Worm (Caenorhabditis elegans) whole organism, L1 larva: ENCODE data around the gene ZK622.5.

Source experiments
- C04F5.9 ChIP-seq: sonication (generic microtip); optimal IDR thresholded peaks from 2 replicates; lab custom pipeline; 2016; ENCODE audit warnings: missing genetic modification characterization, missing compliant biosample characterization
- C16A3.4 ChIP-seq: fragments of 150-350 bp; optimal IDR thresholded peaks from 2 replicates; lab custom pipeline; 2014; ENCODE audit warnings: missing biosample characterization, missing genetic modification characterization
- F16B12.6 ChIP-seq: fragments of 150-350 bp; optimal IDR thresholded peaks from 2 replicates; lab custom pipeline; 2014; ENCODE audit warnings: missing biosample characterization, missing genetic modification characterization
- alr-1 ChIP-seq: fragments of 200-800 bp; sonication (Bioruptor generic); optimal IDR thresholded peaks from 2 replicates; lab custom pipeline; 2018; ENCODE audit warnings: borderline replicate concordance, mild to moderate bottlenecking, missing genetic modification characterization, missing compliant biosample characterization
- aly-2 ChIP-seq: fragments of 150-350 bp; optimal IDR thresholded peaks from 2 replicates; lab custom pipeline; 2014; ENCODE audit warnings: missing biosample characterization, missing genetic modification characterization
- blmp-1 ChIP-seq: fragments of 150-350 bp; optimal IDR thresholded peaks from 2 replicates; lab custom pipeline; 2014; ENCODE audit warnings: missing biosample characterization, missing genetic modification characterization
- ceh-88 ChIP-seq: fragments of 200-800 bp; sonication (Bioruptor generic); IDR thresholded peaks from 2 replicates; pipeline ENCODE4 v1.3.6; 2022; ENCODE audit warnings: missing genetic modification characterization, missing compliant biosample characterization
- ceh-90 ChIP-seq: sonication (generic microtip); optimal IDR thresholded peaks from 2 replicates; lab custom pipeline; 2016; ENCODE audit warnings: missing genetic modification characterization, missing compliant biosample characterization
- dsc-1 ChIP-seq: sonication (generic microtip); optimal IDR thresholded peaks from 2 replicates; lab custom pipeline; 2016; ENCODE audit warnings: mild to moderate bottlenecking, missing genetic modification characterization, missing compliant biosample characterization
- efl-1 ChIP-seq, 4 experiments: fragments of 150-350 bp; optimal IDR thresholded peaks in 3 of 4; peaks in 1 of 4; 1 replicate in 1 of 4; 2 replicates in 3 of 4; lab custom pipeline; 2014; ENCODE audit warnings: missing biosample characterization in 2 of 4, missing genetic modification characterization in 2 of 4, missing genetic modification reagents in 2 of 4
- efl-3 ChIP-seq: fragments of 200-800 bp; sonication (Bioruptor generic); optimal IDR thresholded peaks from 2 replicates; lab custom pipeline; 2018; ENCODE audit warnings: mild to moderate bottlenecking, missing genetic modification characterization, missing compliant biosample characterization
- egl-13 ChIP-seq: sonication (generic microtip); optimal IDR thresholded peaks from 2 replicates; lab custom pipeline; 2016; ENCODE audit warnings: missing genotype, missing genetic modification reagents, missing genetic modification characterization, missing compliant biosample characterization
- elt-2 ChIP-seq: sonication (generic microtip); optimal IDR thresholded peaks from 2 replicates; lab custom pipeline; 2016; ENCODE audit warnings: missing genetic modification characterization, mild to moderate bottlenecking, inconsistent platforms, missing compliant biosample characterization, missing genetic modification reagents
- fkh-4 ChIP-seq: sonication (generic microtip); optimal IDR thresholded peaks from 2 replicates; lab custom pipeline; 2016; ENCODE audit warnings: missing compliant biosample characterization, missing genetic modification characterization, borderline replicate concordance
- fkh-8 ChIP-seq: sonication (generic microtip); optimal IDR thresholded peaks from 2 replicates; lab custom pipeline; 2016; ENCODE audit warnings: mild to moderate bottlenecking, missing genetic modification characterization, missing compliant biosample characterization
- fos-1 ChIP-seq: fragments of 150-350 bp; optimal IDR thresholded peaks from 2 replicates; lab custom pipeline; 2014; ENCODE audit warnings: missing biosample characterization, missing genetic modification characterization
- hlh-17 ChIP-seq: fragments of 200-800 bp; sonication (Bioruptor generic); optimal IDR thresholded peaks from 2 replicates; lab custom pipeline; 2018; ENCODE audit warnings: missing genetic modification characterization, mild to moderate bottlenecking, missing compliant biosample characterization, moderate library complexity, borderline replicate concordance
- hpl-2 ChIP-seq: fragments of 150-350 bp; optimal IDR thresholded peaks from 2 replicates; lab custom pipeline; 2014; ENCODE audit warnings: missing biosample characterization, missing genetic modification reagents, missing genetic modification characterization
- irx-1 ChIP-seq: sonication (generic microtip); optimal IDR thresholded peaks from 2 replicates; lab custom pipeline; 2016; ENCODE audit warnings: missing genetic modification characterization, missing compliant biosample characterization
- jun-1 ChIP-seq: fragments of 150-350 bp; optimal IDR thresholded peaks from 2 replicates; lab custom pipeline; 2014; ENCODE audit warnings: missing biosample characterization, missing genetic modification reagents, missing genetic modification characterization
- lin-13 ChIP-seq: fragments of 150-350 bp; optimal IDR thresholded peaks from 2 replicates; lab custom pipeline; 2014; ENCODE audit warnings: missing biosample characterization, missing genetic modification reagents, missing genetic modification characterization
- lin-14 ChIP-seq: fragments of 200-800 bp; sonication (Bioruptor generic); optimal IDR thresholded peaks from 2 replicates; lab custom pipeline; 2018; ENCODE audit warnings: mild to moderate bottlenecking, missing genetic modification characterization, moderate library complexity, missing compliant biosample characterization
- lsy-2 ChIP-seq, 2 experiments: fragments of 150-350 bp; optimal IDR thresholded peaks; 2 replicates each; lab custom pipeline; 2014; ENCODE audit warnings: missing biosample characterization in 2 of 2, missing genetic modification characterization in 2 of 2
- mdl-1 ChIP-seq, 2 experiments: fragments of 150-350 bp; optimal IDR thresholded peaks; 2 replicates each; lab custom pipeline; 2014 to 2017; ENCODE audit warnings: missing biosample characterization in 2 of 2, missing genetic modification characterization in 2 of 2, inconsistent platforms in 1 of 2
- mef-2 ChIP-seq: fragments of 150-350 bp; optimal IDR thresholded peaks from 2 replicates; lab custom pipeline; 2014; ENCODE audit warnings: missing biosample characterization, missing genetic modification characterization
- nhr-11 ChIP-seq: fragments of 150-350 bp; optimal IDR thresholded peaks from 2 replicates; lab custom pipeline; 2014; ENCODE audit warnings: missing biosample characterization, missing genetic modification characterization
- nhr-12 ChIP-seq: sonication (generic microtip); optimal IDR thresholded peaks from 2 replicates; lab custom pipeline; 2017; ENCODE audit warnings: missing biosample characterization, missing genetic modification characterization
- nhr-19 ChIP-seq: fragments of 200-800 bp; sonication (Bioruptor generic); conservative IDR thresholded peaks from 2 replicates; pipeline ENCODE4 v1.3.6; 2022; ENCODE audit warnings: missing genetic modification characterization, missing compliant biosample characterization
- nhr-47 ChIP-seq: sonication (generic microtip); optimal IDR thresholded peaks from 2 replicates; lab custom pipeline; 2016; ENCODE audit warnings: mild to moderate bottlenecking, missing genetic modification characterization, moderate library complexity, missing compliant biosample characterization
- nhr-71 ChIP-seq: sonication (generic microtip); optimal IDR thresholded peaks from 2 replicates; lab custom pipeline; 2016; ENCODE audit warnings: mild to moderate bottlenecking, missing genetic modification characterization, moderate library complexity, missing compliant biosample characterization
- nhr-85 ChIP-seq: sonication (generic microtip); peaks from one replicate; lab custom pipeline; 2016; ENCODE audit warnings: missing genetic modification characterization, inconsistent platforms, missing compliant biosample characterization
- nhr-90 ChIP-seq: sonication (generic microtip); optimal IDR thresholded peaks from 2 replicates; lab custom pipeline; 2016; ENCODE audit warnings: mild to moderate bottlenecking, missing genetic modification characterization, missing compliant biosample characterization; ENCODE audit not compliant: poor library complexity
- pag-3 ChIP-seq: sonication (generic microtip); optimal IDR thresholded peaks from 2 replicates; lab custom pipeline; 2017; ENCODE audit warnings: missing genetic modification characterization, mild to moderate bottlenecking, missing compliant biosample characterization, antibody characterized with exemption, borderline replicate concordance; ENCODE audit not compliant: insufficient read depth
- pax-3 ChIP-seq: fragments of 200-800 bp; sonication (Bioruptor generic); optimal IDR thresholded peaks from 2 replicates; lab custom pipeline; 2018; ENCODE audit warnings: mild to moderate bottlenecking, missing genetic modification characterization, moderate library complexity, missing compliant biosample characterization
- sox-4 ChIP-seq: sonication (generic microtip); optimal IDR thresholded peaks from 2 replicates; lab custom pipeline; 2016; ENCODE audit warnings: missing genetic modification characterization, missing compliant biosample characterization
- unc-62 ChIP-seq: fragments of 150-350 bp; optimal IDR thresholded peaks from 2 replicates; lab custom pipeline; 2014; ENCODE audit warnings: missing biosample characterization, missing genetic modification reagents, missing genetic modification characterization
- vab-15 ChIP-seq: sonication (generic microtip); optimal IDR thresholded peaks from 2 replicates; lab custom pipeline; 2017; ENCODE audit warnings: missing genotype, mild to moderate bottlenecking, missing genetic modification characterization, missing compliant biosample characterization
- zag-1 ChIP-seq: fragments of 150-350 bp; optimal IDR thresholded peaks from 2 replicates; lab custom pipeline; 2014; ENCODE audit warnings: missing biosample characterization, missing genetic modification characterization
- zip-4 ChIP-seq: fragments of 200-800 bp; sonication (Bioruptor generic); optimal IDR thresholded peaks from 2 replicates; lab custom pipeline; 2018; ENCODE audit warnings: mild to moderate bottlenecking, missing genetic modification characterization, moderate library complexity, missing compliant biosample characterization
- ztf-4 ChIP-seq: fragments of 150-350 bp; optimal IDR thresholded peaks from 2 replicates; lab custom pipeline; 2014; ENCODE audit warnings: missing biosample characterization, missing genetic modification characterization

ZK622.5 gene

DNA sequence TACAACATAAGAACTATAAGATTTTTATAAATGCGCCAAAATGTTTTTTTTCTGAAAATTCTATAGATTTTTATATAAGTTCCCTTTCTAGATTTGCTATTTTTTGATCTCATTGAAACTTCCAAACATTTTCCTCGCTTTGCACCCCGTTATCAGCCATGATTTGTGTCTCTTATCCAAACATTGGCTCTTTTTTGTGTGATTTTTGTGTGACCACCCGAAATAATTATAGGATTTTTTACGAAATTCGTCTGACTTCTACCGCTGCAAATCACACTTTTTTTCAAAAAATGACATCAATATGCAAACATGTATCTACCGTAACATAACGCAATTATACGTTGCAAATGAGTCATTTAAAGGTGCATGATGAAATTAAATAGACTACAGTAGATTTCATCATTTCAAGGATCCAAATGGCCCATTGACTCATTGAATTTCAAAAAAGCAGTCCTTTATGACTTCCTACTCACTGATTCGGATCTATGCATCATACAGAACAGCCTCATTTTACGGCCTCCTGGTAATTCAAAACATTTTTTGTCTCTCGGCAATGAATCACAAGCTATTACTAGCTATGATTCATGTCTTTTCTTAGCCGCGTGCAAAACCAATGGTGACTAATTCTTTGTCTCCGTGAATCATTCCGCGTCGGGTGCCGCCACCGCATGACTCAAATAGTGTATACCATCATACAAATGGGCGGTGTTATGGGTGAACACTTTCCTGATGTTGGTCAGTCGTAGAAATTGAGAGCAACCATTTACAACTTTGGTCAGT lies 43.3 kb downstream of the ZK622.5 start:
- peak; percentile 12 for TF ChIP-seq jun-1 (tag; lab: Kevin White, UChicago)
- no peak for TF ChIP-seq lin-13 (GFP tag; lab: Kevin White, UChicago)
- no peak for TF ChIP-seq alr-1 (tag; lab: Kevin White, UChicago)
- peak; percentile 74 for TF ChIP-seq elt-2 (tag; lab: Kevin White, UChicago)

DNA sequence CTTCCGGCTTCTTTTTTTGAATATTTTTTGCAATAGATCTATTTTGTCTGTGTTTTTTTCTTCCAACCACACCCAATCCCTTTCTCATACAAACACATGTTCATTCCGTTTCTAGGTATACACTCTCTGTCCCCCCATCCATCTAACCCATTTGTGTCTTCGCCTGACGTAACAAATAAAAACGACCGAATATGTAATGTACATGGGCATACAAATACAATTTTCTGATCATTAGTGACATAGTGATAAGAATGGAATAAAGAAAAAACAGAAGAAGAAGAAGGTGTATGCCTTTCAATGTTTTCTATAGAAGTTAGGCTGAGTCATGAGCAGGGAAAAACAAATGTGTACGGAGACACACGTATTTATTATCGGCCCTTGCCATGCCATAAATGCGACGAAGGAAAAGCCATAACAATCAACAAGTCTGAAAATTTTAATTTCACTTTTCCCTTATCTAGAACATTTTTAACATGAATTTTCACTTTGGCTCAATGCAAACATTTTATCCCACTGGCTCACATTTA lies 44.5 kb downstream of the ZK622.5 start:
- peak; percentile 27 for TF ChIP-seq lin-14 (GFP tag; lab: Kevin White, UChicago)
- TF ChIP-seq nhr-12 = no peak
- peak in 1 of 2 experiments; percentile 10 for TF ChIP-seq lsy-2 (tag; optimal IDR thresholded peaks at IDR 0.05; lab: Kevin White, UChicago)
- no peak for TF ChIP-seq C04F5.9 (tag; lab: Kevin White, UChicago)
- no peak for TF ChIP-seq pag-3
- TF ChIP-seq vab-15 = peak; percentile 6
- peak; percentile 3 for TF ChIP-seq elt-2 (tag; lab: Kevin White, UChicago)
- TF ChIP-seq mdl-1 (tag; optimal IDR thresholded peaks at IDR 0.05; lab: Kevin White, UChicago) = no peak
- no peak for TF ChIP-seq dsc-1
- no peak for TF ChIP-seq fkh-4
- no peak for TF ChIP-seq efl-3 (GFP tag; lab: Kevin White, UChicago)
- peak; percentile 5 for TF ChIP-seq blmp-1 (tag; lab: Kevin White, UChicago)

DNA sequence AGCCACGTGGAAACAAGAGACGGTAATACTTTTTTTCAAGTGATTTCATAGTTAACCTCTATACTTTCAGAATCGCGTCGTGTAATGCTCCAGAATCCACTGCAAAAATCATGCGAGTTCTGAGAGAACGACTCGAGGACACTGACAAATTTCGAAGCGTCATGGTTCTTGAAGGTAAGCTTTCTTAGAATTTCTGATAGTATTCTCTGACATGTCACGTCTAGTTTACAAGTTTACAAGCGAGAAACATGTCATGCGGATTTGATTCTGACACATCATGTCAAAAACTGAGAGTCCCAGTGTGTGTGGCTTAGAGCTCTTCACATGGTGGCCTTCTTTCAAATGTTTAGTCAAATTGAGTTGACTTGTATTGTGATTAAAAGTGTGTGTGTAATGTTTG lies 45.4 kb downstream of the ZK622.5 start:
- TF ChIP-seq nhr-12 (no peak), ztf-4 (tag; lab: Kevin White, UChicago) (peak; percentile 48), nhr-47 (peak; percentile 58), lsy-2 (tag; optimal IDR thresholded peaks at IDR 0.05; lab: Kevin White, UChicago) (peak in 1 of 2 experiments; percentile 13), fkh-8 (tag; lab: Kevin White, UChicago) (peak; percentile 92), F16B12.6 (tag; lab: Kevin White, UChicago) (no peak), nhr-71 (tag; lab: Kevin White, UChicago) (peak; percentile 68), irx-1 (tag; lab: Kevin White, UChicago) (no peak), dsc-1 (peak; percentile 67), nhr-11 (peak; percentile 11), lin-14 (GFP tag; lab: Kevin White, UChicago) (peak; percentile 38), egl-13 (tag; lab: Kevin White, UChicago) (peak; percentile 55), sox-4 (peak; percentile 66), C16A3.4 (tag; lab: Kevin White, UChicago) (no peak)

DNA sequence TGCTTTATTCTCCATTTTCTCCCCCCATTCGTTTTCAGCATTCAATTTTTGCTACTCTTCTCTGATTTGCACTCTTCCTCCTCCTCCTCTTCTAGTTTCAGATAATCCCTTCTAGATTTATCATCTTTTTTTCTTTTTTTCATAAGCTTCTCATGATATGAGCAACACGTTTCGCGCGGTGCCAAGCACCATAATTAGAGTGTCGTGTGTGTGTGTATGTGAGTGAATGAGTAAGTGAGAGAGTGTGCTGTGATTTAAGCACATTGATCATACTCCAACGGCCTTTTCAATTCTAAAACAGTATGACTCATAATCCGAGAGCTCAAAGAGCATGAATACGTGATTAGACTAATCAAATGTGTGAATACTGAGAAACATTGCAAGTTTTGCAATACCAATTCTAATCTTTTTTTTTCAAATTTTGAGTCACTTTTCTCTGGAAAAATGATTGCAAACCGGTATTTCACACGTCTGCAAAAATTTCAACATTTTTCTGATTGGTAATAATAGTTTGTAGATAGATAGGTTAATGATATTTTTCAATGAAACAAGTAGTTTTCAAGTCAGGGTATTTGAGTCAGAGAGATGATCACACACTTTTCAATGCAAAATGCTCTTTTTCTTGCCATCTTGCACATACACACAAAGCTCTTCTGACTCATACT lies 46.3 kb downstream of the ZK622.5 start:
- TF ChIP-seq ceh-90 (tag; lab: Kevin White, UChicago) = no peak
- TF ChIP-seq sox-4 = peak; percentile 14
- TF ChIP-seq unc-62 (GFP tag; lab: Kevin White, UChicago) = no peak
- peak; percentile 42 for TF ChIP-seq nhr-85
- TF ChIP-seq mef-2 (tag; lab: Kevin White, UChicago) = peak; percentile 14
- TF ChIP-seq nhr-90 (tag; lab: Kevin White, UChicago) = no peak
- 0 out of 2 replicates have a peak, but pooled peaks have one; percentile 13 for TF ChIP-seq ceh-88 (GFP tag; lab: Robert Waterston, UW)
- peak; percentile 34 for TF ChIP-seq aly-2
- TF ChIP-seq nhr-47 = peak; percentile 53
- TF ChIP-seq zip-4 (GFP tag; lab: Kevin White, UChicago) = peak; percentile 17
- TF ChIP-seq zag-1 (tag; lab: Kevin White, UChicago) = no peak
- TF ChIP-seq nhr-19 (GFP tag; lab: Robert Waterston, UW) = no peak
- TF ChIP-seq ztf-4 (tag; lab: Kevin White, UChicago) = no peak
- TF ChIP-seq nhr-12 = no peak
- peak; percentile 85 for TF ChIP-seq fkh-8 (tag; lab: Kevin White, UChicago)
- peak; percentile 65 for TF ChIP-seq pax-3 (tag; lab: Kevin White, UChicago)
- TF ChIP-seq fos-1 (tag; lab: Kevin White, UChicago) = peak; percentile 58
- no peak for TF ChIP-seq hlh-17
- peak; percentile 58 for TF ChIP-seq jun-1 (tag; lab: Kevin White, UChicago)
- no peak for TF ChIP-seq efl-1 (optimal IDR thresholded peaks at IDR 0.05; lab: Kevin White, UChicago)
- TF ChIP-seq efl-1 (GFP tag; optimal IDR thresholded peaks at IDR 0.05 in 1 of 2; lab: Kevin White, UChicago) = peak in 1 of 2 experiments; percentile 38
- TF ChIP-seq hpl-2 (GFP tag; lab: Kevin White, UChicago) = no peak
- peak; percentile 95 for TF ChIP-seq dsc-1
